Fruit fly (Drosophila melanogaster): ENCODE data around the gene Kaz1-ORFB.

The Kaz1-ORFB gene

dm6 chr3L:223019-223902 lies 6.8 kb downstream of the Kaz1-ORFB start, which contains the start of the genes pyx and CG33229 (continued):
- TF ChIP-seq psq (GFP tag; optimal IDR thresholded peaks at IDR 0.05) (peak; percentile 53), Vsx2 (GFP tag; optimal IDR thresholded peaks at IDR 0.05; ENCODE audit: partially characterized antibody) (no peak), br (GFP tag; optimal IDR thresholded peaks at IDR 0.05) (peak; percentile 68), usp (GFP tag; optimal IDR thresholded peaks at IDR 0.05) (no peak), dmrt93B (GFP tag; optimal IDR thresholded peaks at IDR 0.05) (peak; percentile 73)

- TF ChIP-seq Hnf4 (GFP tag; optimal IDR thresholded peaks at IDR 0.05) (peak; percentile 72), dsf (GFP tag; optimal IDR thresholded peaks at IDR 0.05; ENCODE audit: borderline replicate concordance) (no peak), Myc (optimal IDR thresholded peaks at IDR 0.05) (no peak), jim (GFP tag; optimal IDR thresholded peaks at IDR 0.05) (peak; percentile 72), Dif (GFP tag; optimal IDR thresholded peaks at IDR 0.05; ENCODE audit: partially characterized antibody) (peak; percentile 76), Sp1 (GFP tag; optimal IDR thresholded peaks at IDR 0.05) (peak; percentile 28), Hr83 (GFP tag; optimal IDR thresholded peaks at IDR 0.05; ENCODE audit: poor library complexity, severe bottlenecking) (peak; percentile 52), tai (GFP tag; optimal IDR thresholded peaks at IDR 0.05) (peak; percentile 56), pan (optimal IDR thresholded peaks at IDR 0.05) (no peak), CG9705 (GFP tag; optimal IDR thresholded peaks at IDR 0.05) (no peak), brk (GFP tag; optimal IDR thresholded peaks at IDR 0.05) (no peak), OdsH (GFP tag; optimal IDR thresholded peaks at IDR 0.05) (peak; percentile 14), dl (GFP tag; optimal IDR thresholded peaks at IDR 0.05; ENCODE audit: insufficient read depth in 1 of 2, partially characterized antibody in 2 of 2) (peak in 1 of 2 experiments; percentile 32), Mio (GFP tag; optimal IDR thresholded peaks at IDR 0.05) (peak; percentile 19), CG32264 (GFP tag; optimal IDR thresholded peaks at IDR 0.05) (no peak), Rel (GFP tag; optimal IDR thresholded peaks at IDR 0.05) (no peak), Rel (tag; optimal IDR thresholded peaks at IDR 0.05) (peak; percentile 29)
Observed at dm6 chr3L:224004-224951, 7.9 kb downstream of the Kaz1-ORFB start.

dm6 chr3L:225120-225519 lies 8.7 kb downstream of the Kaz1-ORFB start:
- no peak for TF ChIP-seq OdsH (GFP tag; optimal IDR thresholded peaks at IDR 0.05)
- peak; percentile 30 for TF ChIP-seq brk (GFP tag; optimal IDR thresholded peaks at IDR 0.05)
- TF ChIP-seq Myc (optimal IDR thresholded peaks at IDR 0.05) = no peak
- TF ChIP-seq jim (GFP tag; optimal IDR thresholded peaks at IDR 0.05) = no peak
- peak; percentile 14 for TF ChIP-seq woc (GFP tag; optimal IDR thresholded peaks at IDR 0.05)
- TF ChIP-seq Hr83 (GFP tag; optimal IDR thresholded peaks at IDR 0.05; ENCODE audit: poor library complexity, severe bottlenecking) = peak; percentile 7
- TF ChIP-seq sage (GFP tag; optimal IDR thresholded peaks at IDR 0.05) = peak; percentile 39
- TF ChIP-seq N (GFP tag; optimal IDR thresholded peaks at IDR 0.05) = no peak
- no peak for TF ChIP-seq psq (GFP tag; optimal IDR thresholded peaks at IDR 0.05)
- peak; percentile 18 for TF ChIP-seq CG32264 (GFP tag; optimal IDR thresholded peaks at IDR 0.05)

dm6 chr3L:231504-231903 lies 15.1 kb downstream of the Kaz1-ORFB start, which contains the start of gene CG42846:
CG42846 (minus strand) TSS chr3L:231604.
- TF ChIP-seq sage (GFP tag; optimal IDR thresholded peaks at IDR 0.05) (peak; percentile 0), pan (optimal IDR thresholded peaks at IDR 0.05) (no peak), HLH106 (tag; optimal IDR thresholded peaks at IDR 0.05) (no peak), Rel (GFP tag; optimal IDR thresholded peaks at IDR 0.05) (no peak), Rel (tag; optimal IDR thresholded peaks at IDR 0.05) (peak; percentile 67)

- TF ChIP-seq Myc (optimal IDR thresholded peaks at IDR 0.05) = no peak
- no peak for TF ChIP-seq br (GFP tag; optimal IDR thresholded peaks at IDR 0.05)
- no peak for TF ChIP-seq lola (GFP tag; optimal IDR thresholded peaks at IDR 0.05)
- no peak for TF ChIP-seq rgr (GFP tag; optimal IDR thresholded peaks at IDR 0.05)
- TF ChIP-seq N (GFP tag; optimal IDR thresholded peaks at IDR 0.05) = no peak
- TF ChIP-seq ey (GFP tag; optimal IDR thresholded peaks at IDR 0.05) = no peak
Observed at dm6 chr3L:232267-232666, 15.8 kb downstream of the Kaz1-ORFB start, which contains the start of gene CG34454. CG34454 (minus strand) TSS chr3L:232350.

Data from whole organism, wandering third instar larva.